Fruit fly (Drosophila melanogaster) whole organism, embryonic: ENCODE measurements around the gene Arc42.

Experiments used
- Atf3 ChIP-seq: fragments of 200-800 bp; sonication (Bioruptor generic); optimal IDR thresholded peaks from 3 replicates; lab custom pipeline; 2016; ENCODE audit warnings: missing biosample characterization, missing genetic modification characterization
- Blimp-1 ChIP-seq: fragments of 200-800 bp; sonication (Bioruptor generic); optimal IDR thresholded peaks from 3 replicates; lab custom pipeline; 2018; ENCODE audit warnings: missing biosample characterization, missing genetic modification characterization, mild to moderate bottlenecking, moderate library complexity, missing genetic modification reagents
- CG10321 ChIP-seq: fragments of 200-800 bp; sonication (Bioruptor generic); IDR thresholded peaks from 2 replicates; pipeline ENCODE4 v1.3.6; 2022; ENCODE audit warnings: missing biosample characterization, missing genetic modification characterization
- CG11456 ChIP-seq: fragments of 200-800 bp; sonication (Bioruptor generic); IDR thresholded peaks from 3 replicates; pipeline ENCODE4 v1.3.6; 2022; ENCODE audit warnings: missing biosample characterization, missing genetic modification characterization
- CG12155 ChIP-seq: fragments of 200-800 bp; sonication (Bioruptor generic); optimal IDR thresholded peaks from 3 replicates; lab custom pipeline; 2016; ENCODE audit warnings: missing biosample characterization, missing genetic modification characterization
- CG13775 ChIP-seq: fragments of 200-800 bp; sonication (Bioruptor generic); optimal IDR thresholded peaks from 3 replicates; lab custom pipeline; 2017; ENCODE audit warnings: missing biosample characterization, mild to moderate bottlenecking, missing genetic modification characterization
- CG13894 ChIP-seq: fragments of 200-800 bp; sonication (Bioruptor generic); optimal IDR thresholded peaks from 3 replicates; lab custom pipeline; 2018; ENCODE audit warnings: missing biosample characterization, mild to moderate bottlenecking, missing genetic modification characterization, moderate library complexity
- CG15073 ChIP-seq: fragments of 200-800 bp; sonication (Bioruptor generic); optimal IDR thresholded peaks from 2 replicates; lab custom pipeline; 2016; ENCODE audit warnings: missing biosample characterization, missing genetic modification characterization
- CG17186 ChIP-seq: fragments of 200-800 bp; sonication (Bioruptor generic); optimal IDR thresholded peaks from 3 replicates; lab custom pipeline; 2017; ENCODE audit warnings: missing biosample characterization, missing genetic modification reagents, missing genetic modification characterization
- CG17361 ChIP-seq: fragments of 200-800 bp; sonication (Bioruptor generic); IDR thresholded peaks from 3 replicates; pipeline ENCODE4 v1.3.6; 2022; ENCODE audit warnings: missing biosample characterization, missing genetic modification characterization
- CG17612 ChIP-seq: fragments of 200-800 bp; sonication (Bioruptor generic); IDR thresholded peaks from 2 replicates; pipeline ENCODE4 v1.3.6; 2022; ENCODE audit warnings: missing biosample characterization, missing genetic modification characterization
- CG17802 ChIP-seq: fragments of 200-800 bp; sonication (Bioruptor generic); optimal IDR thresholded peaks from 2 replicates; lab custom pipeline; 2018; ENCODE audit warnings: missing biosample characterization, mild to moderate bottlenecking, missing genetic modification characterization, moderate library complexity
- CG1792 ChIP-seq: fragments of 200-800 bp; sonication (Bioruptor generic); optimal IDR thresholded peaks from 2 replicates; lab custom pipeline; 2016; ENCODE audit warnings: missing biosample characterization, missing genetic modification characterization
- CG18599 ChIP-seq: fragments of 200-800 bp; sonication (Bioruptor generic); optimal IDR thresholded peaks from 3 replicates; lab custom pipeline; 2017; ENCODE audit warnings: missing biosample characterization, missing genetic modification characterization, mild to moderate bottlenecking, moderate library complexity, missing genetic modification reagents
- CG18764 ChIP-seq: fragments of 200-800 bp; sonication (Bioruptor generic); optimal IDR thresholded peaks from 3 replicates; lab custom pipeline; 2016; ENCODE audit warnings: missing biosample characterization, missing genetic modification characterization
- CG3065 ChIP-seq: fragments of 200-800 bp; sonication (Bioruptor generic); optimal IDR thresholded peaks from 2 replicates; lab custom pipeline; 2016; ENCODE audit warnings: missing biosample characterization, missing genetic modification characterization
- CG34422 ChIP-seq: fragments of 200-800 bp; sonication (Bioruptor generic); IDR thresholded peaks from 3 replicates; pipeline ENCODE4 v1.3.6; 2022; ENCODE audit warnings: missing biosample characterization, missing genetic modification characterization
- CG3838 ChIP-seq: fragments of 200-800 bp; sonication (Bioruptor generic); optimal IDR thresholded peaks from 3 replicates; lab custom pipeline; 2016; ENCODE audit warnings: missing biosample characterization, missing genetic modification characterization
- CG7786 ChIP-seq: fragments of 200-800 bp; sonication (Bioruptor generic); optimal IDR thresholded peaks from 2 replicates; lab custom pipeline; 2016; ENCODE audit warnings: missing biosample characterization, missing genetic modification characterization
- CG7963 ChIP-seq: fragments of 200-800 bp; sonication (Bioruptor generic); IDR thresholded peaks from 3 replicates; pipeline ENCODE4 v1.3.6; 2022; ENCODE audit warnings: missing biosample characterization, missing genetic modification characterization; ENCODE audit not compliant: partially characterized antibody
- CG8359 ChIP-seq: fragments of 200-800 bp; sonication (Bioruptor generic); optimal IDR thresholded peaks from 2 replicates; lab custom pipeline; 2017; ENCODE audit warnings: missing biosample characterization, mild to moderate bottlenecking, missing genetic modification characterization, borderline replicate concordance
- CG9727 ChIP-seq: fragments of 200-800 bp; sonication (Bioruptor generic); optimal IDR thresholded peaks from 3 replicates; lab custom pipeline; 2017; ENCODE audit warnings: missing biosample characterization, mild to moderate bottlenecking, missing genetic modification characterization
- CkIIα-i1 ChIP-seq: fragments of 200-800 bp; sonication (Bioruptor generic); IDR thresholded peaks from 2 replicates; pipeline ENCODE4 v1.3.6; 2022; ENCODE audit warnings: missing biosample characterization, missing genetic modification characterization
- Dek ChIP-seq: fragments of 200-800 bp; sonication (Bioruptor generic); optimal IDR thresholded peaks from 3 replicates; lab custom pipeline; 2019; ENCODE audit warnings: missing biosample characterization, mild to moderate bottlenecking, missing genetic modification characterization, moderate library complexity
- Dfd ChIP-seq, 2 experiments: fragments of >200 bp; optimal IDR thresholded peaks; 2 replicates each; lab custom pipeline; 2017; ENCODE audit warnings: missing biosample characterization in 2 of 2, missing genetic modification characterization in 2 of 2
- Dip2 ChIP-seq: fragments of 200-800 bp; sonication (Bioruptor generic); IDR thresholded peaks from 2 replicates; pipeline ENCODE4 v1.3.6; 2022; ENCODE audit warnings: missing biosample characterization, missing genetic modification characterization
- Doc2 ChIP-seq: fragments of 200-800 bp; sonication (Bioruptor generic); IDR thresholded peaks from 2 replicates; pipeline ENCODE4 v1.3.6; 2022; ENCODE audit warnings: missing biosample characterization, missing genetic modification characterization
- ERR ChIP-seq: fragments of 200-800 bp; sonication (Bioruptor generic); optimal IDR thresholded peaks from 2 replicates; lab custom pipeline; 2016; ENCODE audit warnings: missing biosample characterization, missing genetic modification characterization
- Fer1 ChIP-seq: fragments of 200-800 bp; sonication (Bioruptor generic); optimal IDR thresholded peaks from 2 replicates; lab custom pipeline; 2017; ENCODE audit warnings: missing biosample characterization, mild to moderate bottlenecking, missing genetic modification characterization
- Fer2 ChIP-seq: fragments of 200-800 bp; sonication (Bioruptor generic); optimal IDR thresholded peaks from 2 replicates; lab custom pipeline; 2018; ENCODE audit warnings: missing biosample characterization, mild to moderate bottlenecking, missing genetic modification characterization, moderate library complexity
- HLH3B ChIP-seq: fragments of 200-800 bp; sonication (Bioruptor generic); IDR thresholded peaks from 2 replicates; pipeline ENCODE4 v1.3.6; 2022; ENCODE audit warnings: missing biosample characterization, missing genetic modification characterization
- Kr ChIP-seq: fragments of 200-800 bp; sonication (Bioruptor generic); optimal IDR thresholded peaks from 2 replicates; lab custom pipeline; 2017; ENCODE audit warnings: missing biosample characterization, mild to moderate bottlenecking, missing genetic modification characterization
- Lhr ChIP-seq: fragments of 200-800 bp; sonication (Bioruptor generic); optimal IDR thresholded peaks from 3 replicates; lab custom pipeline; 2017; ENCODE audit warnings: mild to moderate bottlenecking, missing biosample characterization, missing genetic modification reagents, missing genetic modification characterization
- MBD-R2 ChIP-seq: fragments of 200-800 bp; sonication (Bioruptor generic); IDR thresholded peaks from 2 replicates; pipeline ENCODE4 v1.3.6; 2022; ENCODE audit warnings: missing biosample characterization, missing genetic modification characterization
- Mad ChIP-seq: fragments of 200-800 bp; sonication (Bioruptor generic); optimal IDR thresholded peaks from 2 replicates; lab custom pipeline; 2016; ENCODE audit warnings: missing biosample characterization, missing genetic modification characterization
- Mrtf ChIP-seq: fragments of 200-800 bp; sonication (Bioruptor generic); IDR thresholded peaks from 3 replicates; pipeline ENCODE4 v1.3.6; 2022; ENCODE audit warnings: missing biosample characterization, missing genetic modification characterization
- Side ChIP-seq: fragments of 200-800 bp; sonication (Bioruptor generic); optimal IDR thresholded peaks from 2 replicates; lab custom pipeline; 2016; ENCODE audit warnings: missing biosample characterization, missing genetic modification characterization
- Ssrp ChIP-seq: fragments of 200-800 bp; sonication (Bioruptor generic); optimal IDR thresholded peaks from 2 replicates; lab custom pipeline; 2018; ENCODE audit warnings: missing biosample characterization, mild to moderate bottlenecking, missing genetic modification characterization, moderate library complexity
- Tbp ChIP-seq: fragments of >200 bp; optimal IDR thresholded peaks from 2 replicates; lab custom pipeline; 2018; ENCODE audit warnings: missing biosample characterization, missing genetic modification characterization
- Xbp1 ChIP-seq: fragments of 200-800 bp; sonication (Bioruptor generic); optimal IDR thresholded peaks from 3 replicates; lab custom pipeline; 2016; ENCODE audit warnings: missing biosample characterization, mild to moderate bottlenecking, missing genetic modification characterization
- ase ChIP-seq: fragments of 200-800 bp; sonication (Bioruptor generic); IDR thresholded peaks from 3 replicates; pipeline ENCODE4 v1.3.6; 2022; ENCODE audit warnings: missing biosample characterization, missing genetic modification characterization
- dysf ChIP-seq: fragments of 200-800 bp; sonication (Bioruptor generic); IDR thresholded peaks from 3 replicates; pipeline ENCODE4 v1.3.6; 2022; ENCODE audit warnings: missing biosample characterization, missing genetic modification characterization
- lola ChIP-seq, 3 experiments: fragments of >200 bp in 2 of 3; fragments of 200-800 bp in 1 of 3; sonication (Bioruptor generic) in 1 of 3; optimal IDR thresholded peaks; 2 replicates each; lab custom pipeline; 2017 to 2019; ENCODE audit warnings: missing biosample characterization in 3 of 3, missing genetic modification characterization in 3 of 3, mild to moderate bottlenecking in 1 of 3, moderate library complexity in 1 of 3
- otp ChIP-seq: fragments of 200-800 bp; sonication (Bioruptor generic); IDR thresholded peaks from 3 replicates; pipeline ENCODE4, ENCODE4 v1.3.6; 2022; ENCODE audit warnings: missing biosample characterization, missing genetic modification characterization
- p53 ChIP-seq: fragments of 200-800 bp; sonication (Bioruptor generic); optimal IDR thresholded peaks from 2 replicates; lab custom pipeline; 2016; ENCODE audit warnings: missing biosample characterization, missing genetic modification characterization
- sc ChIP-seq, 3 experiments: fragments of >200 bp in 2 of 3; fragments of 200-800 bp in 1 of 3; sonication (Bioruptor generic) in 1 of 3; optimal IDR thresholded peaks; 2 replicates in 2 of 3; 3 replicates in 1 of 3; lab custom pipeline; 2017; ENCODE audit warnings: mild to moderate bottlenecking in 1 of 3, missing biosample characterization in 1 of 3, missing genetic modification characterization in 1 of 3, missing genetic modification reagents in 1 of 3
- slp2 ChIP-seq: fragments of 200-800 bp; sonication (Bioruptor generic); optimal IDR thresholded peaks from 2 replicates; lab custom pipeline; 2016; ENCODE audit warnings: missing biosample characterization, missing genetic modification characterization
- stwl ChIP-seq: fragments of 200-800 bp; sonication (Bioruptor generic); optimal IDR thresholded peaks from 3 replicates; lab custom pipeline; 2018; ENCODE audit warnings: missing biosample characterization, mild to moderate bottlenecking, missing genetic modification characterization, moderate library complexity
- trem ChIP-seq: fragments of 200-800 bp; optimal IDR thresholded peaks from 3 replicates; lab custom pipeline; 2019; ENCODE audit warnings: missing biosample characterization, mild to moderate bottlenecking, missing genetic modification characterization, moderate library complexity
- usp ChIP-seq: fragments of >200 bp; optimal IDR thresholded peaks from 2 replicates; lab custom pipeline; 2017; ENCODE audit warnings: missing biosample characterization, missing genetic modification characterization

The Arc42 gene

dm6 chr3R:19889603-19890187 is 12.2 kb downstream of the Arc42 start (continued):
- TF ChIP-seq slp2 (GFP tag; lab: Kevin White, UChicago) (no peak), Lhr (GFP tag; lab: Kevin White, UChicago) (no peak), Mrtf (GFP tag; lab: Robert Waterston, UW) (no peak), CG3065 (peak; percentile 1), CG18764 (GFP tag; lab: Kevin White, UChicago) (peak; percentile 52), CG34422 (GFP tag; lab: Robert Waterston, UW) (no peak), dysf (peak; percentile 79), Side (no peak), Doc2 (GFP tag; lab: Robert Waterston, UW) (no peak), ase (GFP tag; lab: Robert Waterston, UW) (no peak; the same call in 2 of the 3 replicates), CG8359 (GFP tag; lab: Kevin White, UChicago) (peak; percentile 39), Atf3 (GFP tag; lab: Kevin White, UChicago) (no peak), Dek (peak; percentile 78), Fer2 (tag; lab: Kevin White, UChicago) (peak; percentile 49), CG12155 (peak; percentile 57), sc (optimal IDR thresholded peaks at IDR 0.05; lab: Kevin White, UChicago) (no peak), sc (GFP tag; optimal IDR thresholded peaks at IDR 0.05; lab: Kevin White, UChicago) (no peak), stwl (no peak), CG1792 (GFP tag; lab: Kevin White, UChicago) (no peak), Dip2 (no peak), lola (GFP tag; optimal IDR thresholded peaks at IDR 0.05; lab: Kevin White, UChicago) (peak in 1 of 3 experiments; percentile 15), Kr (GFP tag; lab: Kevin White, UChicago) (no peak), Mad (GFP tag; lab: Kevin White, UChicago) (no peak), CG9727 (GFP tag; lab: Kevin White, UChicago) (peak; percentile 81), p53 (GFP tag; lab: Kevin White, UChicago) (no peak), CG10321 (GFP tag; lab: Robert Waterston, UW) (no peak), usp (GFP tag; lab: Kevin White, UChicago) (no peak), Xbp1 (GFP tag; lab: Kevin White, UChicago) (peak; percentile 59), trem (tag; lab: Kevin White, UChicago) (peak; percentile 39), HLH3B (peak; percentile 37; the same call in 1 of the 2 replicates), CG11456 (GFP tag; lab: Robert Waterston, UW) (peak; percentile 61; the same call in 1 of the 3 replicates), CG13894 (tag; lab: Kevin White, UChicago) (peak; percentile 17), Fer1 (GFP tag; lab: Kevin White, UChicago) (peak; percentile 88), Blimp-1 (GFP tag; lab: Kevin White, UChicago) (peak; percentile 76), CG7786 (no peak), CkIIα-i1 (no peak), ERR (GFP tag; lab: Kevin White, UChicago) (no peak), CG7963 (no peak), CG17612 (GFP tag; lab: Robert Waterston, UW) (no peak), CG17361 (GFP tag; lab: Robert Waterston, UW) (peak; percentile 78), CG3838 (no peak), Dfd (GFP tag; optimal IDR thresholded peaks at IDR 0.05; lab: Kevin White, UChicago) (no peak), Ssrp (tag; lab: Kevin White, UChicago) (peak; percentile 40), Tbp (GFP tag; lab: Kevin White, UChicago) (no peak), CG13775 (peak; percentile 43), CG17186 (GFP tag; lab: Kevin White, UChicago) (no peak), CG17802 (tag; lab: Kevin White, UChicago) (no peak), otp (no peak), MBD-R2 (peak; percentile 36; the same call in 1 of the 2 replicates), CG15073 (GFP tag; lab: Kevin White, UChicago) (no peak), CG18599 (GFP tag; lab: Kevin White, UChicago) (peak; percentile 89)
